Fruit fly (Drosophila melanogaster) whole organism, wandering third instar larva: ENCODE results near the gene CG4935.
A peak's percentile ranks its signal among the peaks of the same experiment; 100 is the strongest.

Experiments used
- Abd-B ChIP-seq: fragments of >200 bp; optimal IDR thresholded peaks from 2 replicates; lab custom pipeline; 2017; ENCODE audit warnings: missing biosample characterization, missing genetic modification characterization
- CG32264 ChIP-seq: fragments of 200-800 bp; sonication (Bioruptor generic); optimal IDR thresholded peaks from 2 replicates; lab custom pipeline; 2016; ENCODE audit warnings: missing biosample characterization, missing genetic modification characterization
- CrebA ChIP-seq: fragments of 200-800 bp; sonication (Bioruptor generic); optimal IDR thresholded peaks from 2 replicates; lab custom pipeline; 2016; ENCODE audit warnings: missing biosample characterization, mild to moderate bottlenecking, missing genetic modification characterization, borderline replicate concordance
- Dfd ChIP-seq: fragments of >200 bp; optimal IDR thresholded peaks from 2 replicates; lab custom pipeline; 2017; ENCODE audit warnings: missing biosample characterization, missing genetic modification characterization
- Dif ChIP-seq: fragments of 200-275, 200-300 bp; sonication (Bioruptor generic); optimal IDR thresholded peaks from 2 replicates; lab custom pipeline; 2018; ENCODE audit warnings: missing biosample characterization, missing genetic modification characterization; ENCODE audit not compliant: partially characterized antibody
- GATAd ChIP-seq: sonication (Bioruptor generic); optimal IDR thresholded peaks from 2 replicates; lab custom pipeline; 2016; ENCODE audit warnings: missing biosample characterization, missing genetic modification characterization
- HLH106 ChIP-seq: fragments of 200-800 bp; optimal IDR thresholded peaks from 3 replicates; lab custom pipeline; 2019; ENCODE audit warnings: missing biosample characterization, mild to moderate bottlenecking, missing genetic modification characterization, moderate library complexity
- Hnf4 ChIP-seq: fragments of 200-800 bp; sonication (Bioruptor generic); optimal IDR thresholded peaks from 2 replicates; lab custom pipeline; 2016; ENCODE audit warnings: missing biosample characterization, mild to moderate bottlenecking, missing genetic modification characterization
- Hr83 ChIP-seq: fragments of 200-300 bp; sonication (Bioruptor generic); optimal IDR thresholded peaks from 2 replicates; lab custom pipeline; 2016; ENCODE audit warnings: missing biosample characterization, mild to moderate bottlenecking, missing genetic modification characterization, moderate library complexity; ENCODE audit not compliant: poor library complexity, severe bottlenecking
- Jra ChIP-seq: sonication (Bioruptor generic); optimal IDR thresholded peaks from 2 replicates; lab custom pipeline; 2016; ENCODE audit warnings: missing biosample characterization, missing genetic modification characterization
- Mio ChIP-seq: sonication (Bioruptor generic); optimal IDR thresholded peaks from 2 replicates; lab custom pipeline; 2016; ENCODE audit warnings: missing biosample characterization, missing genetic modification characterization
- Myc ChIP-seq: fragments of >200 bp; optimal IDR thresholded peaks from 2 replicates; lab custom pipeline; 2017
- N ChIP-seq: fragments of >200 bp; optimal IDR thresholded peaks from 2 replicates; lab custom pipeline; 2018; ENCODE audit warnings: missing biosample characterization, missing external identifiers, missing genetic modification characterization
- OdsH ChIP-seq: fragments of 200-800 bp; sonication (Bioruptor generic); optimal IDR thresholded peaks from 2 replicates; lab custom pipeline; 2016; ENCODE audit warnings: missing biosample characterization, mild to moderate bottlenecking, missing genetic modification characterization
- Rel ChIP-seq, 2 experiments: fragments of 200-800 bp; sonication (Bioruptor generic) in 1 of 2; optimal IDR thresholded peaks; 2 replicates in 1 of 2; 3 replicates in 1 of 2; lab custom pipeline; 2016 to 2019; ENCODE audit warnings: mild to moderate bottlenecking in 2 of 2, missing biosample characterization in 2 of 2, missing genetic modification characterization in 2 of 2, moderate library complexity in 1 of 2
- Sp1 ChIP-seq: fragments of 200-800 bp; sonication (Bioruptor generic); optimal IDR thresholded peaks from 3 replicates; lab custom pipeline; 2019; ENCODE audit warnings: missing biosample characterization, mild to moderate bottlenecking, missing genetic modification characterization, moderate library complexity
- Vsx2 ChIP-seq: fragments of 200-300, 225-300 bp; sonication (Bioruptor generic); optimal IDR thresholded peaks from 2 replicates; lab custom pipeline; 2018; ENCODE audit warnings: missing biosample characterization, missing genetic modification characterization; ENCODE audit not compliant: partially characterized antibody
- br ChIP-seq: fragments of 200-800 bp; sonication (Bioruptor generic); optimal IDR thresholded peaks from 2 replicates; lab custom pipeline; 2016; ENCODE audit warnings: missing biosample characterization, missing genetic modification characterization
- brk ChIP-seq: fragments of 200-800 bp; sonication (Bioruptor generic); optimal IDR thresholded peaks from 2 replicates; lab custom pipeline; 2016; ENCODE audit warnings: missing biosample characterization, mild to moderate bottlenecking, missing genetic modification characterization
- dl ChIP-seq, 2 experiments: fragments of 175-275, 200-275 bp in 1 of 2; fragments of 200-275 bp in 1 of 2; sonication (Bioruptor generic); optimal IDR thresholded peaks; lab custom pipeline; 2018; ENCODE audit warnings: mild to moderate bottlenecking in 2 of 2, missing biosample characterization in 2 of 2, missing genetic modification characterization in 2 of 2, moderate library complexity in 2 of 2; ENCODE audit not compliant: partially characterized antibody in 2 of 2, insufficient read depth in 1 of 2
- dmrt93B ChIP-seq: fragments of 200-800 bp; sonication (Bioruptor generic); optimal IDR thresholded peaks from 2 replicates; lab custom pipeline; 2018; ENCODE audit warnings: missing biosample characterization, mild to moderate bottlenecking, missing genetic modification characterization
- dsf ChIP-seq: sonication (Bioruptor generic); optimal IDR thresholded peaks from 2 replicates; lab custom pipeline; 2016; ENCODE audit warnings: missing biosample characterization, missing genetic modification characterization, borderline replicate concordance
- ey ChIP-seq: fragments of 200-800 bp; sonication (Bioruptor generic); optimal IDR thresholded peaks from 2 replicates; lab custom pipeline; 2016; ENCODE audit warnings: missing biosample characterization, missing genetic modification characterization
- foxo ChIP-seq, 2 experiments: fragments of 200-800 bp; sonication (Bioruptor generic); optimal IDR thresholded peaks; 2 replicates in 1 of 2; 3 replicates in 1 of 2; lab custom pipeline; 2016 to 2017; ENCODE audit warnings: missing biosample characterization in 2 of 2, missing genetic modification characterization in 2 of 2
- fru ChIP-seq: fragments of 200-800 bp; sonication (Bioruptor generic); optimal IDR thresholded peaks from 3 replicates; lab custom pipeline; 2016; ENCODE audit warnings: missing biosample characterization, mild to moderate bottlenecking, missing genetic modification characterization
- h ChIP-seq: fragments of 200-800 bp; sonication (Bioruptor generic); optimal IDR thresholded peaks from 3 replicates; lab custom pipeline; 2016; ENCODE audit warnings: missing biosample characterization, mild to moderate bottlenecking, missing genetic modification characterization
- jim ChIP-seq: fragments of 175-275, 200-325 bp; sonication (Bioruptor generic); optimal IDR thresholded peaks from 2 replicates; lab custom pipeline; 2016; ENCODE audit warnings: missing biosample characterization, mild to moderate bottlenecking, missing genetic modification characterization
- lola ChIP-seq: fragments of >200 bp; optimal IDR thresholded peaks from 2 replicates; lab custom pipeline; 2017; ENCODE audit warnings: missing biosample characterization, missing genetic modification characterization
- pan ChIP-seq: fragments of >200 bp; optimal IDR thresholded peaks from 2 replicates; lab custom pipeline; 2017
- psq ChIP-seq: fragments of 200-800 bp; sonication (Bioruptor generic); optimal IDR thresholded peaks from 3 replicates; lab custom pipeline; 2017; ENCODE audit warnings: missing biosample characterization, mild to moderate bottlenecking, missing genetic modification characterization, moderate library complexity
- rgr ChIP-seq: fragments of 200-800 bp; sonication (Bioruptor generic); optimal IDR thresholded peaks from 3 replicates; lab custom pipeline; 2016; ENCODE audit warnings: missing biosample characterization, mild to moderate bottlenecking, missing genetic modification characterization
- sage ChIP-seq: fragments of 200-800 bp; sonication (Bioruptor generic); optimal IDR thresholded peaks from 2 replicates; lab custom pipeline; 2016; ENCODE audit warnings: missing biosample characterization, mild to moderate bottlenecking, missing genetic modification characterization
- sv ChIP-seq: fragments of 200-800 bp; sonication (Bioruptor generic); optimal IDR thresholded peaks from 3 replicates; lab custom pipeline; 2016; ENCODE audit warnings: missing biosample characterization, missing genetic modification characterization
- tai ChIP-seq: sonication (Bioruptor generic); optimal IDR thresholded peaks from 2 replicates; lab custom pipeline; 2016; ENCODE audit warnings: missing biosample characterization, missing genetic modification characterization
- usp ChIP-seq: fragments of >200 bp; optimal IDR thresholded peaks from 2 replicates; lab custom pipeline; 2017; ENCODE audit warnings: missing biosample characterization, missing genetic modification characterization
- woc ChIP-seq: sonication (Bioruptor generic); optimal IDR thresholded peaks from 2 replicates; lab custom pipeline; 2016; ENCODE audit warnings: missing biosample characterization, mild to moderate bottlenecking, missing genetic modification characterization

Gene CG4935

DNA sequence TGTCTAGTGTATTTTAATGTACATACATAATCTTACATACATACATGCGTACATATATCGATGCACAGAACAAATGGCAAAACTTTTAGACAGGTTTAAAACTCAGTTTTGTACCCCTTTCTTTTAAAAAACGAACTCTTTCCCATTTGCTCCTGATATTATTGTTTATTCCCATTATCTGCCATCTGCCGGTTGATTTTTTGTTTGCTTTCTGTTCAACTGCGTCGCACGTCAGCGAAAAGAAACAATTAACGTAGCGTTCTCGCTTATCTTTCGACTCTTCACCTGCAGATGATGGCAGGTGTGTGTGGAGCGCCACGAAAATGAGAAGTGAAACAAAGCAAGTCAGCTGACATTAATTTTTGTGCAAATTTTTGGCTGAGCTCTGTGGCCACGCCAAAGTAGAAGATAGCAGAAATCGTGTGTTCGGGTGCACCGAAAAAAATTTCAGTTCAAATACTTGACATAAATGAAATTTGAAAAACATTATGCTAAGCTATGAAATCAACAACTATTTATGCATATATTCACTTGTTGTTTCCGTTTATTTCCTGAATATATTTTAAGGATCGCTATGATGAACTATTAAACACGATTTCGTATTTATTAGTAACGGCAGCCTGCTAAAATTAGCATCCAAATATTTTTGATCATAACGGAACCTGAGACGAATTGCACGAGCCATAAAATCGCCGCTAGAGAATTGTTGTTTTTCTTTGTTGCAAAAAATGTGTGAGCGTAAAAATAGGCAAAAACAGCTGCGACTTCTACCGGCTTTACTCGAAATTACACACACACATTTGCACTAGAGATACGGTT is 8.9 kb downstream of the CG4935 start:
- TF ChIP-seq woc (GFP tag; lab: Kevin White, UChicago) = peak; percentile 50
- peak; percentile 75 for TF ChIP-seq h (GFP tag; lab: Kevin White, UChicago)
- TF ChIP-seq fru (GFP tag; lab: Kevin White, UChicago) = peak; percentile 82
- TF ChIP-seq brk (GFP tag; lab: Kevin White, UChicago) = peak; percentile 29
- TF ChIP-seq dmrt93B = peak; percentile 57
- no peak for TF ChIP-seq dsf (GFP tag; lab: Kevin White, UChicago)
- no peak for TF ChIP-seq usp
- peak; percentile 35 for TF ChIP-seq rgr (GFP tag; lab: Kevin White, UChicago)
- TF ChIP-seq Hr83 (GFP tag; lab: Kevin White, UChicago) = peak; percentile 11
- TF ChIP-seq br (GFP tag; lab: Kevin White, UChicago) = peak; percentile 76
- TF ChIP-seq Myc (lab: Kevin White, UChicago) = no peak
- peak; percentile 12 for TF ChIP-seq Jra (GFP tag; lab: Kevin White, UChicago)
- peak; percentile 62 for TF ChIP-seq psq
- TF ChIP-seq foxo (GFP tag; optimal IDR thresholded peaks at IDR 0.05; lab: Kevin White, UChicago) = peak in 1 of 2 experiments; percentile 85
- TF ChIP-seq OdsH (GFP tag; lab: Kevin White, UChicago) = peak; percentile 61
- TF ChIP-seq sv = no peak
- TF ChIP-seq Rel (GFP tag; optimal IDR thresholded peaks at IDR 0.05; lab: Kevin White, UChicago) = no peak
- peak; percentile 19 for TF ChIP-seq Rel (tag; optimal IDR thresholded peaks at IDR 0.05; lab: Kevin White, UChicago)
- peak; percentile 15 for TF ChIP-seq Hnf4 (GFP tag; lab: Kevin White, UChicago)
- TF ChIP-seq ey = peak; percentile 37
- TF ChIP-seq Dfd (GFP tag; lab: Kevin White, UChicago) = no peak
- TF ChIP-seq Sp1 (GFP tag; lab: Kevin White, UChicago) = peak; percentile 76
- TF ChIP-seq HLH106 (tag; lab: Kevin White, UChicago) = peak; percentile 76
- no peak for TF ChIP-seq pan (lab: Kevin White, UChicago)

DNA sequence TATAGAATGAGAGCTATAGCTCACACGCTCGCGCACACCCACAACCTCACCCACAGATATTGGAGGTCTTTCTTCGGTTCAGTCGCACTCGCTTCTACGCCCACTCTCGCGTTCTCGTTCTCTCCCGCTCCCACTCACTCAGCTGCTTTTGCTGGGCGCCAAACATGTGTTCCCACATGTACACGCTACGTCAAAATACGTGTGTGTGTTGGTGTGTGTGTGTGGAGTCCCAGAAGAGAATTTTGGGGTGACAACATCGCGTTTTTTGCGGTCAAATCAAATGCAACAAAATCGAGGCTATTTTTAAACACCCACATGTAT is 9.5 kb downstream of the CG4935 start:
- TF ChIP-seq OdsH (GFP tag; lab: Kevin White, UChicago) (no peak), h (GFP tag; lab: Kevin White, UChicago) (no peak), Myc (lab: Kevin White, UChicago) (no peak), rgr (GFP tag; lab: Kevin White, UChicago) (no peak), dl (GFP tag; optimal IDR thresholded peaks at IDR 0.05; lab: Kevin White, UChicago; ENCODE audit: insufficient read depth in 1 of 2, partially characterized antibody in 2 of 2) (peak; percentile 65 to 85), GATAd (GFP tag; lab: Kevin White, UChicago) (no peak), lola (GFP tag; lab: Kevin White, UChicago) (no peak), jim (GFP tag; lab: Kevin White, UChicago) (no peak), tai (GFP tag; lab: Kevin White, UChicago) (no peak), Hnf4 (GFP tag; lab: Kevin White, UChicago) (no peak), N (GFP tag; lab: Kevin White, UChicago) (no peak), Dif (peak; percentile 89), fru (GFP tag; lab: Kevin White, UChicago) (no peak), br (GFP tag; lab: Kevin White, UChicago) (no peak), sv (no peak), Vsx2 (GFP tag; lab: Kevin White, UChicago) (no peak), CrebA (GFP tag; lab: Kevin White, UChicago) (peak; percentile 31), sage (GFP tag; lab: Kevin White, UChicago) (no peak), Mio (no peak), Abd-B (GFP tag; lab: Kevin White, UChicago) (no peak), woc (GFP tag; lab: Kevin White, UChicago) (no peak), pan (lab: Kevin White, UChicago) (no peak), ey (no peak), brk (GFP tag; lab: Kevin White, UChicago) (no peak), CG32264 (GFP tag; lab: Kevin White, UChicago) (no peak), Hr83 (GFP tag; lab: Kevin White, UChicago) (peak; percentile 52), Dfd (GFP tag; lab: Kevin White, UChicago) (no peak), Rel (GFP tag; optimal IDR thresholded peaks at IDR 0.05; lab: Kevin White, UChicago) (no peak), Rel (tag; optimal IDR thresholded peaks at IDR 0.05; lab: Kevin White, UChicago) (peak; percentile 81), dmrt93B (no peak)
